Worm (Caenorhabditis elegans): Measurements from ENCODE around the gene nspc-3.

Gene nspc-3

DNA sequence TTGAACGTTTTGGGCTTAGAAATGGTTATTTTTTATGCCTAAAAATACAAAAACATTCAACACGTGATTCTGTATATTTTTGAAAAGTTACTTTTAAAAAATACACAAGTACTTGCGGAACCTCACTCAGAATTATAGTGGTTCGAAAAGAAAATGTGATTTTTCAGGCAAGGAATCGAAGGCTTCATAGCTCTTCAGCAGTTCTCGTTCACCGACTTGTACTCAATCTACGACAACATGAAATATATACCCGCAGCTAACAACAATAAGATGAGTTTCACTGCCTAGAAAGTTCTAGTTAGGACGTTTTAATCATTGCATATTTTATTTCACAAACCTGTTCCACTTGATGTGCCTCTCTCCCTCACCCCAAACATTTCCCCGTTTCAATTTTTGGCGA lies 25.7 kb downstream of the nspc-3 start:
- no peak for TF ChIP-seq flt-1 (GFP tag; IDR thresholded peaks at IDR 0.05)
- TF ChIP-seq ets-7 (tag; optimal IDR thresholded peaks at IDR 0.05) = no peak
- TF ChIP-seq scrt-1 (GFP tag; IDR thresholded peaks at IDR 0.05) = no peak
- no peak for TF ChIP-seq ama-1 (optimal IDR thresholded peaks at IDR 0.05)
- no peak for TF ChIP-seq hmg-4 (GFP tag; optimal IDR thresholded peaks at IDR 0.05)

DNA sequence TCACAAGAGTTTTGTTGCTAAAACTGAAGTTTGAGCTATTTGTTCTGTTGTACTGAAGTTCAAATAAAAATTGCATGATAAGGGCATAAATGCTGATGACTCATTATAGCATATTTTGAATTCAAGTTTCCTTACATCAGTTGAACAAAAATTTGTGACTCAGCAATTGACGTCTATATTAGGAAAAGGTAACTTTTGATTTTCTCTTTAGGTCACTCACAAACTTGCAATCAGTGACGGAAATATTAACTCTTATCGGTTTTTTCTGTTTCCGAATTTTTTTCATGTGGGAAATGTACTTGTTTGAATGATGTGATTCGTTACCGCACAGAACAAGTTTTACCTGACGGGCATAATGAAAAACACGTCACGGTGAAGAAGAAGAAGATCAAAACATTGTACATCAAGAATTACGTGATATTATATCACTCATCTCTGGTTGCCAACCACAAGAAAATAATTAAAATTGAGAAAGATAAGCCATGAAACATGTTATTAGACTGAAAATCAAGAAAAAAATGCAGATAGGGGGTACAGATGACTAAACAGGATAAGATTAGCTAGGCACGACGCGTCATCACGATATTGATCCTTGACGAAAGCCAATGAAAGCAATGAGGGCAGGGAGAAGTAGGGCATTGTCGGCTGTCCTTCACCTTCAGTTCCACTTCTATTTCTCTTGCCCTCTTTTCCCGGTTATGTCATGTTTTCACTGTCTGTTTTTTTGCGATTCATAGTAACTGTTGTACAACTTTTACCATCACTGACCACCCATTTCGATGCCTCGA lies 27.0 kb downstream of the nspc-3 start:
- TF ChIP-seq hmbx-1 (tag; optimal IDR thresholded peaks at IDR 0.05) = no peak

DNA sequence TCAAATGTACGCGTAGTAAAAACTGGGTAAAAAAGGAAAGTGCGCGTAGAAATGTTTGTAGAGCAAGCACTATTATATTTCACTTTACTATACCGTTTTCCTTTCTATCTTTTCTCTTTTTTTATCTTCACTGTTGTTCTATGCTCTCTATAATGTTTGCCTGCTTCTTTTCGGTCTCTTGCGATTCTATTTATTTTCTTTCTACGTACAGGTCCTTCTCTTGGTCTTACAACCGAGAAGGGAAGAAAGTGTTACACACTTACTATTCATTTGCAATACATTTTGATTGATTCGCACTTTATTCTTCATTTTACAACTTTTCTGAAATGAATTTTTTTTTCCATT lies 27.5 kb downstream of the nspc-3 start:
- TF ChIP-seq scrt-1 (GFP tag; IDR thresholded peaks at IDR 0.05) (no peak), pes-1 (GFP tag; IDR thresholded peaks at IDR 0.05) (no peak), F13C5.2 (tag; optimal IDR thresholded peaks at IDR 0.05) (no peak), ama-1 (optimal IDR thresholded peaks at IDR 0.05) (no peak), ceh-13 (GFP tag; optimal IDR thresholded peaks at IDR 0.05) (no peak), sea-1 (GFP tag; conservative IDR thresholded peaks at IDR 0.05) (no peak), hmg-4 (GFP tag; optimal IDR thresholded peaks at IDR 0.05) (no peak), tbx-11 (GFP tag; IDR thresholded peaks at IDR 0.05) (no peak), hnd-1 (tag; optimal IDR thresholded peaks at IDR 0.05) (no peak), tra-4 (tag; optimal IDR thresholded peaks at IDR 0.05) (no peak), B0310.2 (tag; optimal IDR thresholded peaks at IDR 0.05) (no peak), hmbx-1 (tag; optimal IDR thresholded peaks at IDR 0.05) (no peak)

DNA sequence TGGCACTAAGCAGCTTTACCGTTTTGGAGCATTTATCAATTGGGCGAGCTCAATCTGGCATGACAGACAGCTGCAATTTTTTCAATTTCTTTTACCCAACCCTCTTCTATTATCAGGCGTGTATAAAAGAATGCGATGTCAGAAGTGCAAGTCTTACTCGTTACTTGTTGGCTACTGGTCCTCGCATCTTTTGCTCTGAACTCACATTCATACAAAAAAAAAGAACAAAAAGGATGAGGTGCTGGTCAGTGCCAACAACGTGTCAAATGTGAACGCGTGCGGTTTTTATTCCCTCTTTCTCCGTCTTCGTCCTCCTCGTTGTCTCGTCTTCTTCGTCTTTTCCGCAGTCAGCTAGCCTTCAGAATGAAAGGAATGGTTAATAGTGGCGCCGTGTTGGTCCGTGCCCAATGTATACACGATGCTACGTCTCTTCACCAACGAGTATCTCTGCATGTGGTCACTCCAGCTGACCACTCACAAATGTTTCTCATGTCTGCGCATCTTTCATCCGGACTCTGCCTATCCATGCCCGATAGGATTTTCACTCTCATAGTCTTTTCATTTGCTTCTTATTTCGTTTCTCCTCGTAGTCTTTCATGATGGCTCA lies 29.0 kb downstream of the nspc-3 start:
- TF ChIP-seq F13C5.2 (tag; optimal IDR thresholded peaks at IDR 0.05) = peak; percentile 21
- TF ChIP-seq aly-1 (tag; optimal IDR thresholded peaks at IDR 0.05) = no peak
- TF ChIP-seq hmg-4 (GFP tag; optimal IDR thresholded peaks at IDR 0.05) = peak; percentile 59

DNA sequence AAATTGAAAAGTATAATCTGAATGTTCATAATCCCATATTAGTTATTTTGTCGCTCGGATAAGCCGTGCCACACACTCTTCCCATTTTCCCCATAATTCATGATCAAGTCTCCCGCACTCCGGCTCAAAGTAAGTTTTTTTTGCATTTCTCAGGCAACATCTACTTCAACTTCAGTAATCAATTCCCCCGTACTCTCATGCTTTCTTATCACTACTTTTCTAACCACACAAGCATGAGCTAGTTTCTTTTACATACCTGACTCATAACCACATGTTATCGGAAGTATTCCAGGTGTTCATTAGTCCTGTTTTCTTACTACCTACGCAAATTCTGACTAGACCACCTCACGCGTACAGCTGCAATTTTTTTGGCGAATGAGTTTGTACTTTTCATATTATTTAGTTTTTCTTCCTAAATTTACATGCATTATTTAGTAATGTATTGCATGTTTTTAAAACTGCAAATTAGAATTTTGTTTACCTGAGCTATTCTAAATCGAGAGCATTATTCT lies 29.7 kb downstream of the nspc-3 start:
- TF ChIP-seq flt-1 (GFP tag; IDR thresholded peaks at IDR 0.05) (no peak), ceh-13 (GFP tag; optimal IDR thresholded peaks at IDR 0.05) (no peak), F13C5.2 (tag; optimal IDR thresholded peaks at IDR 0.05) (no peak), hmbx-1 (tag; optimal IDR thresholded peaks at IDR 0.05) (no peak), tbx-11 (GFP tag; IDR thresholded peaks at IDR 0.05) (no peak), ets-7 (tag; optimal IDR thresholded peaks at IDR 0.05) (no peak), ceh-36 (tag; optimal IDR thresholded peaks at IDR 0.05) (no peak), scrt-1 (GFP tag; IDR thresholded peaks at IDR 0.05) (no peak), aly-1 (tag; optimal IDR thresholded peaks at IDR 0.05) (no peak), B0310.2 (tag; optimal IDR thresholded peaks at IDR 0.05) (no peak), sea-1 (GFP tag; conservative IDR thresholded peaks at IDR 0.05) (no peak), hnd-1 (tag; optimal IDR thresholded peaks at IDR 0.05) (no peak), hmg-4 (GFP tag; optimal IDR thresholded peaks at IDR 0.05) (no peak), tra-4 (tag; optimal IDR thresholded peaks at IDR 0.05) (no peak), pes-1 (GFP tag; IDR thresholded peaks at IDR 0.05) (no peak), tbx-37 (GFP tag; conservative IDR thresholded peaks at IDR 0.05) (no peak), ama-1 (optimal IDR thresholded peaks at IDR 0.05) (no peak)

DNA sequence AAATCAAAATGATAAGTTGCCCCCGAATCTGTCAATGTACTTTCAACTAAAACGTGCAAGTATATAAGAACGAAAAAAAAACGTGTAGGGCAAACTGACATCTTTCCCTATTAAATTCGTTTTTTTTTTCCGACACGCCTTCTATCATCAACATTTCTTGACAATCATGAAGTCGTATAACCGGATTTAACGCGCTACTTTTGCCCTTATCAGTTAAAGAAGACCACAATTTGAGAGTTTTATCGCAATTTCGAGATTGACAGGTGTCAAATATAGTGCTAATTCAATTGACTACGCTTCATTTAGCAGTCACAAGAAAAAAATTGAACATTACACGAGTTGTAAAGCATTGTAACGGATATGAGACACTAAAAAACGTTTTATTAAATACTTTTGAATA lies 30.3 kb downstream of the nspc-3 start:
- TF ChIP-seq pes-1 (GFP tag; IDR thresholded peaks at IDR 0.05) (no peak), flt-1 (GFP tag; IDR thresholded peaks at IDR 0.05) (no peak), aly-1 (tag; optimal IDR thresholded peaks at IDR 0.05) (no peak), ceh-13 (GFP tag; optimal IDR thresholded peaks at IDR 0.05) (no peak), tra-4 (tag; optimal IDR thresholded peaks at IDR 0.05) (no peak)

DNA sequence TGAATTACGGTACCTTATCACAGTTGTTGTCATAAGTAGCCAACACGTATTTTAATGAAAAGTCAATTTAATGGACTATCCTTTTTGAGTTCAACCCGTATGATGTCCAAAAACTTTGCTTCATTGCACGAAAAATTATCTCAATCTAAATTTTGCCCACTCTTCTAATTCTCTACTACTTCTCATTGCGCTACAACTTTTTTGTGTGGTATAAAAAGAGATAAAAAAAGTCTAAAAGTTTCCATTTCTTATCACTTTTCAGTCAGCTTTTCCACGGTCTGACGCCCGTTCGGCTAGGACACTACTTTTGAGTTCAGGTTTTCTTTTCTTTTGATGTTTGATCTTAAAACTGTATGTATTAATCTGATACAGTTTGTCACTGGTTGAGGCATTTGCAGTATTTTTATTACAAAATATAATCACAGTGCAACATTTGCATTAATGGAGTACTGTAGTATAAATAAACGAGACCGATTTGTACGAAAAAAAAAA lies 31.0 kb downstream of the nspc-3 start:
- no peak for TF ChIP-seq flt-1 (GFP tag; IDR thresholded peaks at IDR 0.05)
- TF ChIP-seq ceh-36 (tag; optimal IDR thresholded peaks at IDR 0.05) = no peak
- TF ChIP-seq tbx-11 (GFP tag; IDR thresholded peaks at IDR 0.05) = no peak
- no peak for TF ChIP-seq pes-1 (GFP tag; IDR thresholded peaks at IDR 0.05)
- TF ChIP-seq F13C5.2 (tag; optimal IDR thresholded peaks at IDR 0.05) = no peak
- no peak for TF ChIP-seq tra-4 (tag; optimal IDR thresholded peaks at IDR 0.05)
- TF ChIP-seq tbx-37 (GFP tag; conservative IDR thresholded peaks at IDR 0.05) = no peak

DNA sequence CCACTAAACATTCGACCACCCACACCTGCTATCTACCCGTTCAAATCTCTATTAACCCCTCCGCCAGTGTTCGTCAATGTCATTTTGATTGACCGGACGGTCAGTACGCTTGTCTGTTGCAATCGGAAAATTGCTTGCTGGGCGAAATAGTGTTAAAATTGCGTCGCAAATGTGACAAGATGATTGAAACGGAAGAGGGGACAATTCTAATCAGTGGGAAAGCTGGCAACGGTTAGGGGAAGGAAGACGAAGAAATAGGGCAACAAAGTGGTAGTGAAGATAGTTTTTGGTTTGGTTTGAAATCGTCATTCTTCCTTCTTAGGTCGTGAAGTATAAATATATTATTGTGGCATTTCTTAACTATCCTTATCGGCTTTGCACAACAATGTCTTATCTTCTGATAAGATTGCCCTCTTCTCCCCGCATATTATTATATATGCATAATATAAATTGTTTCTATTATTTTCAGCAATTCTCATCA lies 31.6 kb downstream of the nspc-3 start:
- TF ChIP-seq pes-1 (GFP tag; IDR thresholded peaks at IDR 0.05) = no peak
- TF ChIP-seq aly-1 (tag; optimal IDR thresholded peaks at IDR 0.05) = no peak
- no peak for TF ChIP-seq tbx-37 (GFP tag; conservative IDR thresholded peaks at IDR 0.05)
- TF ChIP-seq F13C5.2 (tag; optimal IDR thresholded peaks at IDR 0.05) = no peak
- peak; percentile 3 for TF ChIP-seq hmg-4 (GFP tag; optimal IDR thresholded peaks at IDR 0.05)
- TF ChIP-seq ceh-13 (GFP tag; optimal IDR thresholded peaks at IDR 0.05) = no peak

Measured in whole organism, early embryonic.